Worm (Caenorhabditis elegans) whole organism, L2 larva: ENCODE results near the gene ctsa-1.1.

Experiments
- C34F6.9 ChIP-seq: fragments of 150-350 bp; optimal IDR thresholded peaks from 2 replicates; lab custom pipeline; 2014; ENCODE audit warnings: missing biosample characterization, missing genetic modification characterization
- F13H6.1 ChIP-seq: sonication (generic microtip); optimal IDR thresholded peaks from 2 replicates; lab custom pipeline; 2016; ENCODE audit warnings: missing genetic modification characterization, missing compliant biosample characterization
- R02D3.7 ChIP-seq: fragments of 150-350 bp; optimal IDR thresholded peaks from 2 replicates; lab custom pipeline; 2014; ENCODE audit warnings: missing biosample characterization, missing genetic modification characterization
- Y55F3AM.14 ChIP-seq: fragments of 200-800 bp; sonication (Bioruptor generic); optimal IDR thresholded peaks from 2 replicates; lab custom pipeline; 2018; ENCODE audit warnings: mild to moderate bottlenecking, missing genetic modification characterization, missing compliant biosample characterization
- ZK546.5 ChIP-seq: sonication (generic microtip); optimal IDR thresholded peaks from 2 replicates; lab custom pipeline; 2017; ENCODE audit warnings: missing biosample characterization, missing genetic modification characterization
- alr-1 ChIP-seq: fragments of 150-350 bp; optimal IDR thresholded peaks from 2 replicates; lab custom pipeline; 2014; ENCODE audit warnings: missing biosample characterization, missing genetic modification characterization
- aly-2 ChIP-seq: fragments of 150-350 bp; optimal IDR thresholded peaks from 2 replicates; lab custom pipeline; 2014; ENCODE audit warnings: missing biosample characterization, missing genetic modification characterization
- ama-1 ChIP-seq: fragments of 150-350 bp; optimal IDR thresholded peaks from 2 replicates; lab custom pipeline; 2018; ENCODE audit warnings: inconsistent platforms
- blmp-1 ChIP-seq: sonication (generic microtip); optimal IDR thresholded peaks from 2 replicates; lab custom pipeline; 2017; ENCODE audit warnings: missing genetic modification characterization, mild to moderate bottlenecking, missing compliant biosample characterization, antibody characterized with exemption, moderate library complexity; ENCODE audit not compliant: insufficient read depth
- ceh-16 ChIP-seq: fragments of 150-350 bp; optimal IDR thresholded peaks from 2 replicates; lab custom pipeline; 2014; ENCODE audit warnings: missing biosample characterization, missing genetic modification characterization
- ceh-82 ChIP-seq: fragments of 150-350 bp; optimal IDR thresholded peaks from 2 replicates; lab custom pipeline; 2014; ENCODE audit warnings: missing biosample characterization, missing genetic modification characterization
- crh-2 ChIP-seq: sonication (generic microtip); optimal IDR thresholded peaks from 2 replicates; lab custom pipeline; 2017; ENCODE audit warnings: missing biosample characterization, missing genetic modification characterization
- dmd-4 ChIP-seq: sonication (generic microtip); optimal IDR thresholded peaks from 2 replicates; lab custom pipeline; 2017; ENCODE audit warnings: missing biosample characterization, missing genetic modification characterization
- egl-27 ChIP-seq: sonication (generic microtip); optimal IDR thresholded peaks from 3 replicates; lab custom pipeline; 2017; ENCODE audit warnings: missing biosample characterization, missing genetic modification reagents, missing genetic modification characterization
- elt-1 ChIP-seq: fragments of 150-350 bp; optimal IDR thresholded peaks from 2 replicates; lab custom pipeline; 2014; ENCODE audit warnings: missing biosample characterization, missing genetic modification characterization
- elt-3 ChIP-seq: sonication (generic microtip); optimal IDR thresholded peaks from 2 replicates; lab custom pipeline; 2017; ENCODE audit warnings: missing biosample characterization, missing genetic modification characterization
- fos-1 ChIP-seq: fragments of 150-350 bp; optimal IDR thresholded peaks from 2 replicates; lab custom pipeline; 2014; ENCODE audit warnings: missing biosample characterization, missing genetic modification characterization
- gmeb-1 ChIP-seq: fragments of 150-350 bp; optimal IDR thresholded peaks from 2 replicates; lab custom pipeline; 2014; ENCODE audit warnings: missing biosample characterization, missing genetic modification characterization
- lin-11 ChIP-seq: fragments of 150-350 bp; sonication (generic microtip); optimal IDR thresholded peaks from 2 replicates; lab custom pipeline; 2014; ENCODE audit warnings: missing biosample characterization, missing genetic modification characterization, inconsistent platforms, mixed read lengths
- lin-13 ChIP-seq: fragments of 150-350 bp; optimal IDR thresholded peaks from 2 replicates; lab custom pipeline; 2014; ENCODE audit warnings: missing biosample characterization, missing genetic modification reagents, missing genetic modification characterization
- lin-39 ChIP-seq: fragments of 150-350 bp; optimal IDR thresholded peaks from 2 replicates; lab custom pipeline; 2014; ENCODE audit warnings: missing biosample characterization, missing genetic modification reagents, missing genetic modification characterization
- lsy-2 ChIP-seq, 2 experiments: fragments of 150-350 bp in 1 of 2; sonication (generic microtip) in 1 of 2; optimal IDR thresholded peaks; 2 replicates each; lab custom pipeline; 2014 to 2017; ENCODE audit warnings: missing biosample characterization in 2 of 2, missing genetic modification characterization in 2 of 2
- mab-5 ChIP-seq: fragments of 150-350 bp; optimal IDR thresholded peaks from 2 replicates; lab custom pipeline; 2014; ENCODE audit warnings: missing biosample characterization, missing genetic modification characterization
- mbf-1 ChIP-seq: sonication (generic microtip); optimal IDR thresholded peaks from 2 replicates; lab custom pipeline; 2017; ENCODE audit warnings: missing biosample characterization, missing genetic modification characterization
- mdl-1 ChIP-seq, 2 experiments: fragments of 150-350 bp in 1 of 2; sonication (generic microtip) in 1 of 2; optimal IDR thresholded peaks; 2 replicates each; lab custom pipeline; 2017; ENCODE audit warnings: missing biosample characterization in 2 of 2, missing genetic modification characterization in 2 of 2
- nhr-10 ChIP-seq: sonication (generic microtip); optimal IDR thresholded peaks from 2 replicates; lab custom pipeline; 2017; ENCODE audit warnings: missing biosample characterization, missing genetic modification characterization
- nhr-11 ChIP-seq: fragments of 150-350 bp; optimal IDR thresholded peaks from 2 replicates; lab custom pipeline; 2014; ENCODE audit warnings: missing biosample characterization, missing genetic modification characterization
- nhr-12 ChIP-seq: fragments of 150-350 bp; optimal IDR thresholded peaks from 2 replicates; lab custom pipeline; 2014; ENCODE audit warnings: missing biosample characterization, missing genetic modification characterization
- nhr-129 ChIP-seq: fragments of 150-350 bp; optimal IDR thresholded peaks from 2 replicates; lab custom pipeline; 2014; ENCODE audit warnings: missing biosample characterization, missing genetic modification characterization
- nhr-21 ChIP-seq: fragments of 150-350 bp; optimal IDR thresholded peaks from 2 replicates; lab custom pipeline; 2014; ENCODE audit warnings: missing biosample characterization, missing genetic modification characterization
- nhr-23 ChIP-seq: fragments of 150-350 bp; optimal IDR thresholded peaks from 2 replicates; lab custom pipeline; 2014; ENCODE audit warnings: missing biosample characterization, missing genetic modification reagents, missing genetic modification characterization
- nhr-237 ChIP-seq: fragments of 150-350 bp; optimal IDR thresholded peaks from 2 replicates; lab custom pipeline; 2014; ENCODE audit warnings: missing biosample characterization, missing genetic modification characterization
- nhr-25 ChIP-seq: fragments of 150-350 bp; sonication (generic microtip); optimal IDR thresholded peaks from 3 replicates; lab custom pipeline; 2014; ENCODE audit warnings: missing biosample characterization, missing genetic modification characterization
- nhr-6 ChIP-seq: fragments of 150-350 bp; optimal IDR thresholded peaks from 2 replicates; lab custom pipeline; 2014; ENCODE audit warnings: missing biosample characterization, missing genetic modification characterization
- nhr-77 ChIP-seq: fragments of 150-350 bp; optimal IDR thresholded peaks from 2 replicates; lab custom pipeline; 2014; ENCODE audit warnings: missing biosample characterization, missing genetic modification characterization
- peb-1 ChIP-seq: fragments of 150-350 bp; optimal IDR thresholded peaks from 2 replicates; lab custom pipeline; 2014; ENCODE audit warnings: missing biosample characterization, missing genetic modification characterization
- sem-4 ChIP-seq: fragments of 150-350 bp; optimal IDR thresholded peaks from 2 replicates; lab custom pipeline; 2014; ENCODE audit warnings: missing biosample characterization, missing genetic modification reagents, missing genetic modification characterization
- skn-1 ChIP-seq: sonication (generic microtip); optimal IDR thresholded peaks from 2 replicates; lab custom pipeline; 2017; ENCODE audit warnings: missing biosample characterization, missing genetic modification characterization
- sma-3 ChIP-seq: sonication (generic microtip); optimal IDR thresholded peaks from 2 replicates; lab custom pipeline; 2016; ENCODE audit warnings: missing genetic modification reagents, missing genetic modification characterization, missing compliant biosample characterization
- sma-9 ChIP-seq, 2 experiments: fragments of 150-350 bp in 1 of 2; sonication (generic microtip) in 1 of 2; optimal IDR thresholded peaks; 2 replicates each; lab custom pipeline; 2014 to 2016; ENCODE audit warnings: missing genetic modification characterization in 2 of 2, mild to moderate bottlenecking in 1 of 2, missing biosample characterization in 1 of 2, missing compliant biosample characterization in 1 of 2, missing genetic modification reagents in 1 of 2, moderate library complexity in 1 of 2
- snpc-4 ChIP-seq: fragments of 150-350 bp; optimal IDR thresholded peaks from 2 replicates; lab custom pipeline; 2014; ENCODE audit warnings: missing biosample characterization, missing genetic modification characterization
- unc-39 ChIP-seq: fragments of 150-350 bp; optimal IDR thresholded peaks from 2 replicates; lab custom pipeline; 2014; ENCODE audit warnings: missing biosample characterization, missing genetic modification characterization
- unc-55 ChIP-seq: fragments of 150-350 bp; sonication (generic microtip); optimal IDR thresholded peaks from 3 replicates; lab custom pipeline; 2014; ENCODE audit warnings: missing biosample characterization, missing genetic modification reagents, missing genetic modification characterization
- unc-62 ChIP-seq: fragments of 150-350 bp; optimal IDR thresholded peaks from 2 replicates; lab custom pipeline; 2014; ENCODE audit warnings: missing biosample characterization, missing genetic modification reagents, missing genetic modification characterization
- zag-1 ChIP-seq: fragments of 150-350 bp; optimal IDR thresholded peaks from 2 replicates; lab custom pipeline; 2014; ENCODE audit warnings: missing biosample characterization, missing genetic modification characterization
- ztf-1 ChIP-seq: fragments of 200-800 bp; sonication (Bioruptor generic); conservative IDR thresholded peaks from 2 replicates; pipeline ENCODE4 v1.3.6; 2022; ENCODE audit warnings: missing genetic modification characterization, missing compliant biosample characterization
- ztf-11 ChIP-seq: sonication (generic microtip); optimal IDR thresholded peaks from 2 replicates; lab custom pipeline; 2017; ENCODE audit warnings: missing biosample characterization, missing genetic modification characterization
- ztf-4 ChIP-seq: fragments of 150-350 bp; optimal IDR thresholded peaks from 2 replicates; lab custom pipeline; 2014; ENCODE audit warnings: missing biosample characterization, missing genetic modification characterization

Gene ctsa-1.1

DNA sequence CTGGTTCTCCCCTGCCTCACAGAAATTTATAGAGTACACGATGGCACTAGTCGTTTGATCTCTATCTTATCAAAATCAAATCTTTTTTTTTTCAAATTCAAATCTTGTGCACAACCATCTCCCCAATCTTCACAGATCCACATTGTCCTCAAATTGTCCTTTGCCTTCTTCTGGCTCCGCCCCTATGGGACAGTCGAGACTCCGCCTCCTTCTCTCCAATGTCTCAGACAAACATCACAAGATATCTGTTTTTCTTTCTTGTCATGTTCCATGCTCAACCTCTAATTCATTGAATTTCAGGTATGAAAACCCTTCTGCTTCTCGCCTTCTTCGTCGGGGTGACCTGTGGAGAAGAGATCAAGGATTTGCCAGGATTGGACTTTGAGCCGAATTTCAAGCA is at the start of gene ctsa-1.1:
Gene ctsa-1.1 (plus strand): TSS at position 301 of the 400 bp plus-strand sequence.
- TF ChIP-seq elt-1 (tag; lab: Kevin White, UChicago) = no peak
- TF ChIP-seq Y55F3AM.14 (GFP tag; lab: Kevin White, UChicago) = no peak
- TF ChIP-seq lin-39 (tag; lab: Kevin White, UChicago) = no peak
- no peak for TF ChIP-seq nhr-11
- TF ChIP-seq nhr-129 = no peak
- no peak for TF ChIP-seq ztf-1 (GFP tag; lab: Robert Waterston, UW)
- no peak for TF ChIP-seq ZK546.5 (tag; lab: Kevin White, UChicago)
- no peak for TF ChIP-seq fos-1 (tag; lab: Kevin White, UChicago)
- TF ChIP-seq egl-27 (tag; lab: Kevin White, UChicago) = no peak
- TF ChIP-seq aly-2 = no peak
- TF ChIP-seq C34F6.9 (tag; lab: Kevin White, UChicago) = no peak
- TF ChIP-seq gmeb-1 (tag; lab: Kevin White, UChicago) = no peak
- TF ChIP-seq nhr-21 (tag; lab: Kevin White, UChicago) = no peak
- TF ChIP-seq nhr-77 = no peak
- no peak for TF ChIP-seq dmd-4

DNA sequence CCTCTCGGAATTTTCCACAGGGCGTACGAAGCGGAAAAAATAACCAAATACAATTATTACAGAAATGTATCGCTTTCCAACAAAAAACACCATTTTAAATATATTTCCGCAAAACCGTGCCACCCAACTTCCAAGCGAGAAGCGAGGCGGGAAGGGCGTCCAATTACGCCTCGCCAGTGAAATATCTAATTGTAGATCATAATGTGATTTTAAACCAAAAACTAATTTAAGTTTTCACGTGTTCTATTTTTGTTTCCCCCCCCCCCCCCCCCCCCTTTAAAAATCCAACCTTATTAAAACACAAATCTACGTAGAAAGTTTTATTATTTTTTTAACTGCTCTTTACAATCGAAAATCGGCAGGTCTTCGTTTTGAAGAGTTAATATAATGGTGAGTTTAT is 48.0 kb upstream of the ctsa-1.1 start, which contains the start of gene F10G7.12:
Gene F10G7.12 (plus strand): TSS at position 301 of the 400 bp plus-strand sequence.
- TF ChIP-seq egl-27 (tag; lab: Kevin White, UChicago) (no peak), nhr-12 (no peak), gmeb-1 (tag; lab: Kevin White, UChicago) (no peak), crh-2 (tag; lab: Kevin White, UChicago) (no peak), C34F6.9 (tag; lab: Kevin White, UChicago) (no peak)

DNA sequence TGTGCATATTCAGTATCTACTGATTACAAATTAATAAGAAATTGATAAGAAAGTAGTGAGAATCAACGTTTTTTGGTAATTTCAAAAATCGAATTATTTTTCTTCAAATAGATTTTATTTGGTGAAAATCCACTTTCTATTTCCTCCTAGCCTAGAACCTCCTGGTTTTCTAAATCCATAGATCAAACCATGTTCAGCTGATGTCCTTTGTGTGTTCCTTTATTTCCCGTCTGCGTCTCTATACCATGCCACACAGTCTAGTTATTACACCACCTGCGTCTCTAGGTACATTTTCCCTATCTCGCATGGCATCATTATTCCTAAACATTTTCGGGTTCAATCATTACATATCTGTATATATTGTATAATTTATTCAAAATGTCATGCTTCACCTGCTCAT is 44.3 kb upstream of the ctsa-1.1 start, which contains the start of gene F10G7.5:
Gene F10G7.5 (plus strand): TSS at position 286 of the 400 bp plus-strand sequence.
- TF ChIP-seq nhr-77 (no peak), mbf-1 (tag; lab: Kevin White, UChicago) (no peak), mdl-1 (tag; optimal IDR thresholded peaks at IDR 0.05; lab: Kevin White, UChicago) (peak in 1 of 2 experiments; percentile 8), crh-2 (tag; lab: Kevin White, UChicago) (peak; percentile 17), F13H6.1 (peak; percentile 11), lin-39 (tag; lab: Kevin White, UChicago) (no peak), Y55F3AM.14 (GFP tag; lab: Kevin White, UChicago) (no peak), nhr-6 (tag; lab: Kevin White, UChicago) (no peak), lsy-2 (tag; optimal IDR thresholded peaks at IDR 0.05; lab: Kevin White, UChicago) (peak in 1 of 2 experiments; percentile 60), ama-1 (lab: Kevin White, UChicago) (no peak), lin-13 (GFP tag; lab: Kevin White, UChicago) (no peak), elt-1 (tag; lab: Kevin White, UChicago) (no peak), sma-3 (GFP tag; lab: Kevin White, UChicago) (no peak), snpc-4 (no peak), ztf-1 (GFP tag; lab: Robert Waterston, UW) (no peak), unc-39 (no peak), sma-9 (GFP tag; optimal IDR thresholded peaks at IDR 0.05; lab: Kevin White, UChicago) (peak; percentile 27), sma-9 (tag; optimal IDR thresholded peaks at IDR 0.05; lab: Kevin White, UChicago) (no peak), ceh-16 (no peak), fos-1 (tag; lab: Kevin White, UChicago) (peak; percentile 49), mab-5 (tag; lab: Kevin White, UChicago) (no peak), R02D3.7 (tag; lab: Kevin White, UChicago) (no peak), elt-3 (tag; lab: Kevin White, UChicago) (no peak), skn-1 (tag; lab: Kevin White, UChicago) (no peak), zag-1 (no peak), aly-2 (no peak), unc-55 (GFP tag; lab: Kevin White, UChicago) (no peak), sem-4 (tag; lab: Kevin White, UChicago) (no peak), nhr-25 (tag; lab: Kevin White, UChicago) (no peak), nhr-129 (no peak), nhr-10 (tag; lab: Kevin White, UChicago) (no peak), nhr-12 (no peak), nhr-23 (no peak), ZK546.5 (tag; lab: Kevin White, UChicago) (no peak), nhr-11 (no peak), nhr-237 (tag; lab: Kevin White, UChicago) (no peak), blmp-1 (tag; lab: Kevin White, UChicago) (no peak), unc-62 (GFP tag; lab: Kevin White, UChicago) (no peak), C34F6.9 (tag; lab: Kevin White, UChicago) (peak; percentile 42), lin-11 (tag; lab: Kevin White, UChicago) (no peak), egl-27 (tag; lab: Kevin White, UChicago) (no peak), ztf-4 (no peak), ceh-82 (tag; lab: Kevin White, UChicago) (no peak), dmd-4 (no peak), ztf-11 (tag; lab: Kevin White, UChicago) (no peak), alr-1 (tag; lab: Kevin White, UChicago) (no peak), peb-1 (tag; lab: Kevin White, UChicago) (no peak), nhr-21 (tag; lab: Kevin White, UChicago) (no peak), gmeb-1 (tag; lab: Kevin White, UChicago) (no peak)
